Fruit fly (Drosophila melanogaster): ENCODE data around the gene CG12502.
A peak's percentile ranks its signal among the peaks of the same experiment; 100 is the strongest.

Gene CG12502

dm6 chr3L:876087-876486 is 10.9 kb downstream of the CG12502 start:
- TF ChIP-seq CG4404 (GFP tag; IDR thresholded peaks at IDR 0.05) (no peak), sens (GFP tag) (peak; percentile 56), ems (GFP tag; optimal IDR thresholded peaks at IDR 0.05) (no peak), CG34422 (GFP tag; IDR thresholded peaks at IDR 0.05) (0 out of 3 replicates have a peak, but pooled peaks have one; percentile 15), wek (GFP tag; optimal IDR thresholded peaks at IDR 0.05) (peak; percentile 69), CTCF (GFP tag; optimal IDR thresholded peaks at IDR 0.05) (no peak), Blimp-1 (GFP tag; optimal IDR thresholded peaks at IDR 0.05) (no peak), CG10274 (GFP tag; optimal IDR thresholded peaks at IDR 0.05) (no peak), slp2 (GFP tag; optimal IDR thresholded peaks at IDR 0.05) (no peak), CG6683 (GFP tag; optimal IDR thresholded peaks at IDR 0.05) (no peak), Asciz (GFP tag; optimal IDR thresholded peaks at IDR 0.05) (no peak), Eip74EF (GFP tag; optimal IDR thresholded peaks at IDR 0.05) (no peak), CG14710 (tag; optimal IDR thresholded peaks at IDR 0.05) (no peak), Doc3 (GFP tag; IDR thresholded peaks at IDR 0.05; ENCODE audit: partially characterized antibody) (no peak), Med (GFP tag) (peak; percentile 49), chif (GFP tag; optimal IDR thresholded peaks at IDR 0.05) (no peak), CG7372 (GFP tag; IDR thresholded peaks at IDR 0.05) (no peak), CG12299 (tag; optimal IDR thresholded peaks at IDR 0.05) (no peak), ash1 (GFP tag; optimal IDR thresholded peaks at IDR 0.05) (no peak), Ets65A (GFP tag) (peak; percentile 88), ranshi (GFP tag; IDR thresholded peaks at IDR 0.05) (peak; percentile 27; the same call in 1 of the 2 replicates), luna (GFP tag; optimal IDR thresholded peaks at IDR 0.05) (no peak), Vsx1 (GFP tag; optimal IDR thresholded peaks at IDR 0.05) (no peak), HLH3B (GFP tag; IDR thresholded peaks at IDR 0.05) (peak; percentile 5; the same call in 1 of the 2 replicates), Fer1 (GFP tag; optimal IDR thresholded peaks at IDR 0.05) (no peak), z (GFP tag; IDR thresholded peaks at IDR 0.05) (0 out of 3 replicates have a peak, but pooled peaks have one; percentile 48), ase (GFP tag; IDR thresholded peaks at IDR 0.05) (no peak), lab (GFP tag; optimal IDR thresholded peaks at IDR 0.05) (peak; percentile 44), lola (GFP tag; optimal IDR thresholded peaks at IDR 0.05) (no peak), CG2202 (tag; optimal IDR thresholded peaks at IDR 0.05) (no peak), CG18619 (GFP tag; optimal IDR thresholded peaks at IDR 0.05) (no peak), gsb-n (tag; optimal IDR thresholded peaks at IDR 0.05) (no peak)

dm6 chr3L:876656-877055 is 11.5 kb downstream of the CG12502 start:
- TF ChIP-seq CG3726 (GFP tag; IDR thresholded peaks at IDR 0.05), result no peak
- no peak for TF ChIP-seq sqz (GFP tag; optimal IDR thresholded peaks at IDR 0.05)
- peak; percentile 14 for TF ChIP-seq CG17912 (GFP tag; optimal IDR thresholded peaks at IDR 0.05)
- no peak for TF ChIP-seq en (GFP tag; optimal IDR thresholded peaks at IDR 0.05)
- TF ChIP-seq Hsf (GFP tag; optimal IDR thresholded peaks at IDR 0.05), result no peak
- no peak for TF ChIP-seq trem (tag; optimal IDR thresholded peaks at IDR 0.05)
- 0 out of 2 replicates have a peak, but pooled peaks have one; percentile 18 for TF ChIP-seq stc (GFP tag; IDR thresholded peaks at IDR 0.05)
- no peak for TF ChIP-seq CG3065 (GFP tag; optimal IDR thresholded peaks at IDR 0.05)
- no peak for TF ChIP-seq CG5953 (GFP tag; IDR thresholded peaks at IDR 0.05)
- TF ChIP-seq chinmo (GFP tag; IDR thresholded peaks at IDR 0.05; ENCODE audit: partially characterized antibody), result 0 out of 4 replicates have a peak, but pooled peaks have one; percentile 5
- peak; percentile 4 for TF ChIP-seq Hey (tag; optimal IDR thresholded peaks at IDR 0.05)
- TF ChIP-seq grn (GFP tag; optimal IDR thresholded peaks at IDR 0.05), result peak; percentile 13
- peak; percentile 7 for TF ChIP-seq HmgZ (tag; optimal IDR thresholded peaks at IDR 0.05)
- TF ChIP-seq CG1603 (tag; optimal IDR thresholded peaks at IDR 0.05), result no peak
- peak; percentile 84 for TF ChIP-seq sug (tag; optimal IDR thresholded peaks at IDR 0.05)
- peak; percentile 93 for TF ChIP-seq exex (tag; optimal IDR thresholded peaks at IDR 0.05)
- no peak for TF ChIP-seq dati (GFP tag; IDR thresholded peaks at IDR 0.05)
- no peak for TF ChIP-seq ERR (GFP tag; optimal IDR thresholded peaks at IDR 0.05)
- no peak for TF ChIP-seq CG12942 (GFP tag; optimal IDR thresholded peaks at IDR 0.05)
- no peak for TF ChIP-seq H2.0 (GFP tag; IDR thresholded peaks at IDR 0.05)
- no peak for TF ChIP-seq sens-2 (GFP tag; IDR thresholded peaks at IDR 0.05)
- no peak for TF ChIP-seq kay (GFP tag; optimal IDR thresholded peaks at IDR 0.05)
